Fruit fly (Drosophila melanogaster) whole organism, embryonic: Measurements from ENCODE around the gene CG43052.

Experiments used
- Bdp1 ChIP-seq: fragments of 200-800 bp; sonication (Bioruptor generic); optimal IDR thresholded peaks from 3 replicates; lab custom pipeline; 2016; ENCODE audit warnings: missing biosample characterization, missing genetic modification characterization
- CG10267 ChIP-seq: fragments of 200-800 bp; sonication (Bioruptor generic); optimal IDR thresholded peaks from 2 replicates; lab custom pipeline; 2018; ENCODE audit warnings: missing biosample characterization, mild to moderate bottlenecking, missing genetic modification characterization, moderate library complexity
- CG11085 ChIP-seq: fragments of 200-800 bp; sonication (Bioruptor generic); IDR thresholded peaks from 2 replicates; pipeline ENCODE4 v1.3.6; 2022; ENCODE audit warnings: missing biosample characterization, missing genetic modification characterization
- CG12236 ChIP-seq: fragments of 200-800 bp; sonication (Bioruptor generic); optimal IDR thresholded peaks from 2 replicates; lab custom pipeline; 2016; ENCODE audit warnings: missing biosample characterization, missing genetic modification characterization
- CG13287 ChIP-seq: fragments of 200-800 bp; sonication (Bioruptor generic); IDR thresholded peaks from 2 replicates; pipeline ENCODE4 v1.3.6; 2022; ENCODE audit warnings: missing biosample characterization, missing genetic modification characterization; ENCODE audit not compliant: partially characterized antibody
- CG14860 ChIP-seq: fragments of 200-800 bp; sonication (Bioruptor generic); IDR thresholded peaks from 3 replicates; pipeline ENCODE4 v1.3.6; 2022; ENCODE audit warnings: missing biosample characterization, missing genetic modification characterization; ENCODE audit not compliant: partially characterized antibody
- CG15073 ChIP-seq: fragments of 200-800 bp; sonication (Bioruptor generic); optimal IDR thresholded peaks from 2 replicates; lab custom pipeline; 2016; ENCODE audit warnings: missing biosample characterization, missing genetic modification characterization
- CG18011 ChIP-seq: fragments of 200-800 bp; sonication (Bioruptor generic); optimal IDR thresholded peaks from 2 replicates; lab custom pipeline; 2017; ENCODE audit warnings: missing biosample characterization, missing genetic modification characterization, mild to moderate bottlenecking, moderate library complexity, missing genotype
- CG30020 ChIP-seq: fragments of 200-800 bp; optimal IDR thresholded peaks from 2 replicates; lab custom pipeline; 2019; ENCODE audit warnings: missing biosample characterization, mild to moderate bottlenecking, missing genetic modification characterization, moderate library complexity
- CG31441 ChIP-seq: fragments of 200-800 bp; sonication (Bioruptor generic); IDR thresholded peaks from 2 replicates; pipeline ENCODE4 v1.3.6; 2022; ENCODE audit warnings: missing biosample characterization, missing genetic modification characterization
- CG33557 ChIP-seq: fragments of 200-800 bp; sonication (Bioruptor generic); optimal IDR thresholded peaks from 2 replicates; lab custom pipeline; 2019; ENCODE audit warnings: missing biosample characterization, mild to moderate bottlenecking, missing genetic modification characterization, moderate library complexity
- CG6654 ChIP-seq: fragments of 200-800 bp; sonication (Bioruptor generic); optimal IDR thresholded peaks from 2 replicates; lab custom pipeline; 2017; ENCODE audit warnings: missing biosample characterization, mild to moderate bottlenecking, missing genetic modification characterization
- CG7372 ChIP-seq: fragments of 200-800 bp; sonication (Bioruptor generic); IDR thresholded peaks from 2 replicates; pipeline ENCODE4 v1.3.6; 2022; ENCODE audit warnings: missing biosample characterization, missing genetic modification characterization
- CG8281 ChIP-seq: fragments of 200-800 bp; sonication (Bioruptor generic); optimal IDR thresholded peaks from 2 replicates; lab custom pipeline; 2018; ENCODE audit warnings: missing biosample characterization, mild to moderate bottlenecking, missing genetic modification characterization, moderate library complexity
- Dek ChIP-seq: fragments of 200-800 bp; sonication (Bioruptor generic); optimal IDR thresholded peaks from 3 replicates; lab custom pipeline; 2019; ENCODE audit warnings: missing biosample characterization, mild to moderate bottlenecking, missing genetic modification characterization, moderate library complexity
- Dip2 ChIP-seq: fragments of 200-800 bp; sonication (Bioruptor generic); IDR thresholded peaks from 2 replicates; pipeline ENCODE4 v1.3.6; 2022; ENCODE audit warnings: missing biosample characterization, missing genetic modification characterization
- Eip74EF ChIP-seq, 2 experiments: fragments of 200-800 bp in 1 of 2; fragments of >200 bp in 1 of 2; sonication (Bioruptor generic) in 1 of 2; optimal IDR thresholded peaks; 2 replicates each; lab custom pipeline; 2017 to 2019; ENCODE audit warnings: missing biosample characterization in 2 of 2, missing genetic modification characterization in 2 of 2, mild to moderate bottlenecking in 1 of 2, moderate library complexity in 1 of 2
- HLH3B ChIP-seq: fragments of 200-800 bp; sonication (Bioruptor generic); IDR thresholded peaks from 2 replicates; pipeline ENCODE4 v1.3.6; 2022; ENCODE audit warnings: missing biosample characterization, missing genetic modification characterization
- HLH4C ChIP-seq: fragments of 200-800 bp; sonication (Bioruptor generic); IDR thresholded peaks from 3 replicates; pipeline ENCODE4 v1.3.6; 2022; ENCODE audit warnings: missing biosample characterization, missing genetic modification characterization; ENCODE audit not compliant: partially characterized antibody
- Hand ChIP-seq: fragments of 200-800 bp; sonication (Bioruptor generic); optimal IDR thresholded peaks from 2 replicates; lab custom pipeline; 2017; ENCODE audit warnings: mild to moderate bottlenecking, missing biosample characterization, missing genetic modification reagents, missing genetic modification characterization
- Hey ChIP-seq: fragments of 200-800 bp; sonication (Bioruptor generic); optimal IDR thresholded peaks from 3 replicates; lab custom pipeline; 2018; ENCODE audit warnings: missing biosample characterization, mild to moderate bottlenecking, missing genetic modification characterization
- Hr3 ChIP-seq: fragments of 200-800 bp; sonication (Bioruptor generic); optimal IDR thresholded peaks from 3 replicates; lab custom pipeline; 2016; ENCODE audit warnings: missing biosample characterization, missing genetic modification characterization
- MTF-1 ChIP-seq: fragments of 200-800 bp; sonication (Bioruptor generic); optimal IDR thresholded peaks from 2 replicates; lab custom pipeline; 2018; ENCODE audit warnings: missing biosample characterization, mild to moderate bottlenecking, missing genetic modification characterization, borderline replicate concordance
- Mes4 ChIP-seq: fragments of 200-800 bp; sonication (Bioruptor generic); optimal IDR thresholded peaks from 2 replicates; lab custom pipeline; 2016; ENCODE audit warnings: missing biosample characterization, missing genetic modification characterization
- NC2α ChIP-seq: fragments of 200-800 bp; sonication (Bioruptor generic); optimal IDR thresholded peaks from 2 replicates; lab custom pipeline; 2016; ENCODE audit warnings: missing biosample characterization, missing genetic modification characterization
- Rx ChIP-seq: fragments of 200-800 bp; sonication (Bioruptor generic); IDR thresholded peaks from 2 replicates; pipeline ENCODE4 v1.3.6; 2022; ENCODE audit warnings: missing biosample characterization, missing genetic modification characterization
- Sin3A ChIP-seq: fragments of >200 bp; optimal IDR thresholded peaks from 2 replicates; lab custom pipeline; 2018
- Ssrp ChIP-seq: fragments of 200-800 bp; sonication (Bioruptor generic); optimal IDR thresholded peaks from 2 replicates; lab custom pipeline; 2018; ENCODE audit warnings: missing biosample characterization, mild to moderate bottlenecking, missing genetic modification characterization, moderate library complexity
- Stat92E ChIP-seq, 3 experiments: fragments of >200 bp in 2 of 3; fragments of 200-800 bp in 1 of 3; sonication (Bioruptor generic) in 1 of 3; optimal IDR thresholded peaks; 2 replicates each; lab custom pipeline; 2017 to 2019; ENCODE audit warnings: missing biosample characterization in 3 of 3, missing genetic modification characterization in 3 of 3, mild to moderate bottlenecking in 1 of 3, moderate library complexity in 1 of 3
- Vsx1 ChIP-seq: fragments of 200-800 bp; sonication (Bioruptor generic); optimal IDR thresholded peaks from 2 replicates; lab custom pipeline; 2017; ENCODE audit warnings: missing biosample characterization, mild to moderate bottlenecking, missing genetic modification characterization, missing genetic modification reagents
- abd-A ChIP-seq: fragments of 200-800 bp; sonication (Bioruptor generic); optimal IDR thresholded peaks from 3 replicates; lab custom pipeline; 2019; ENCODE audit warnings: missing biosample characterization, mild to moderate bottlenecking, missing genetic modification characterization, moderate library complexity
- al ChIP-seq: fragments of 200-800 bp; sonication (Bioruptor generic); IDR thresholded peaks from 2 replicates; pipeline ENCODE4 v1.3.6; 2022; ENCODE audit warnings: missing biosample characterization, missing genetic modification characterization
- amos ChIP-seq: fragments of 200-800 bp; sonication (Bioruptor generic); IDR thresholded peaks from 2 replicates; pipeline ENCODE4 v1.3.6; 2022; ENCODE audit warnings: missing biosample characterization, missing genetic modification characterization; ENCODE audit not compliant: partially characterized antibody
- ap ChIP-seq: fragments of 200-800 bp; sonication (Bioruptor generic); IDR thresholded peaks from 2 replicates; pipeline ENCODE4 v1.3.6; 2022; ENCODE audit warnings: missing biosample characterization, missing genetic modification characterization
- az2 ChIP-seq: fragments of 200-800 bp; sonication (Bioruptor generic); optimal IDR thresholded peaks from 3 replicates; lab custom pipeline; 2016; ENCODE audit warnings: missing biosample characterization, missing genetic modification characterization
- fd3F ChIP-seq: fragments of 200-800 bp; sonication (Bioruptor generic); optimal IDR thresholded peaks from 2 replicates; lab custom pipeline; 2018; ENCODE audit warnings: missing biosample characterization, mild to moderate bottlenecking, missing genetic modification characterization, moderate library complexity
- fd96Cb ChIP-seq: fragments of 200-800 bp; sonication (Bioruptor generic); optimal IDR thresholded peaks from 2 replicates; lab custom pipeline; 2018; ENCODE audit warnings: missing biosample characterization, mild to moderate bottlenecking, missing genetic modification characterization, moderate library complexity
- gcm ChIP-seq: fragments of 200-800 bp; sonication (Bioruptor generic); optimal IDR thresholded peaks from 2 replicates; lab custom pipeline; 2019; ENCODE audit warnings: missing biosample characterization, mild to moderate bottlenecking, missing genetic modification characterization, moderate library complexity
- mld ChIP-seq: fragments of 200-800 bp; sonication (Bioruptor generic); IDR thresholded peaks from 3 replicates; pipeline ENCODE4 v1.3.6; 2022; ENCODE audit warnings: missing biosample characterization, missing genetic modification characterization; ENCODE audit not compliant: partially characterized antibody
- pros ChIP-seq: fragments of 200-800 bp; sonication (Bioruptor generic); optimal IDR thresholded peaks from 3 replicates; lab custom pipeline; 2019; ENCODE audit warnings: missing biosample characterization, mild to moderate bottlenecking, missing genetic modification characterization, moderate library complexity
- pum ChIP-seq: fragments of 200-800 bp; sonication (Bioruptor generic); optimal IDR thresholded peaks from 2 replicates; lab custom pipeline; 2016; ENCODE audit warnings: missing biosample characterization, missing genetic modification characterization
- rib ChIP-seq: fragments of 200-800 bp; sonication (Bioruptor generic); IDR thresholded peaks from 2 replicates; pipeline ENCODE4 v1.3.6; 2022; ENCODE audit warnings: missing biosample characterization, missing genetic modification characterization
- sens ChIP-seq: fragments of 200-800 bp; sonication (Bioruptor generic); peaks from one replicate; lab custom pipeline; 2016; ENCODE audit warnings: missing biosample characterization, missing genetic modification characterization
- slbo ChIP-seq: fragments of 200-800 bp; sonication (Bioruptor generic); IDR thresholded peaks from 2 replicates; pipeline ENCODE4 v1.3.6; 2022; ENCODE audit warnings: missing biosample characterization, missing genetic modification characterization
- tin ChIP-seq: fragments of 200-800 bp; sonication (Bioruptor generic); optimal IDR thresholded peaks from 3 replicates; lab custom pipeline; 2016; ENCODE audit warnings: missing biosample characterization, missing genetic modification characterization
- tio ChIP-seq: fragments of 200-800 bp; sonication (Bioruptor generic); optimal IDR thresholded peaks from 2 replicates; lab custom pipeline; 2017; ENCODE audit warnings: missing biosample characterization, missing genetic modification characterization, inconsistent platforms
- tll ChIP-seq, 2 experiments: fragments of 200-800 bp in 1 of 2; fragments of >200 bp in 1 of 2; sonication (Bioruptor generic) in 1 of 2; optimal IDR thresholded peaks; 2 replicates each; lab custom pipeline; 2017 to 2019; ENCODE audit warnings: missing biosample characterization in 2 of 2, missing genetic modification characterization in 2 of 2, mild to moderate bottlenecking in 1 of 2, moderate library complexity in 1 of 2
- vvl ChIP-seq: fragments of 200-800 bp; sonication (Bioruptor generic); IDR thresholded peaks from 2 replicates; pipeline ENCODE4 v1.3.6; 2022; ENCODE audit warnings: missing biosample characterization, missing genetic modification characterization
- wdn ChIP-seq: fragments of 200-800 bp; sonication (Bioruptor generic); IDR thresholded peaks from 2 replicates; pipeline ENCODE4 v1.3.6; 2022; ENCODE audit warnings: missing biosample characterization, missing genetic modification characterization
- zen ChIP-seq: fragments of 200-800 bp; sonication (Bioruptor generic); optimal IDR thresholded peaks from 3 replicates; lab custom pipeline; 2018; ENCODE audit warnings: missing biosample characterization, mild to moderate bottlenecking, missing genetic modification characterization, moderate library complexity
- zfh1 ChIP-seq: fragments of 200-800 bp; sonication (Bioruptor generic); IDR thresholded peaks from 3 replicates; pipeline ENCODE4 v1.3.6; 2022; ENCODE audit warnings: missing biosample characterization, missing genetic modification characterization

CG43052 gene

dm6 chr2L:14308232-14308631 lies 43.6 kb upstream of the CG43052 start (continued):
- no peak for TF ChIP-seq Vsx1 (GFP tag; lab: Kevin White, UChicago)
- no peak for TF ChIP-seq HLH4C
- TF ChIP-seq Hand (GFP tag; lab: Kevin White, UChicago): no peak
- TF ChIP-seq Hr3 (GFP tag; lab: Kevin White, UChicago): no peak
- no peak for TF ChIP-seq tll (GFP tag; optimal IDR thresholded peaks at IDR 0.05; lab: Kevin White, UChicago)
- no peak for TF ChIP-seq abd-A (tag; lab: Kevin White, UChicago)
- TF ChIP-seq Eip74EF (GFP tag; optimal IDR thresholded peaks at IDR 0.05; lab: Kevin White, UChicago): no peak
- TF ChIP-seq CG13287 (GFP tag; lab: Robert Waterston, UW): no peak
- no peak for TF ChIP-seq fd3F (GFP tag; lab: Kevin White, UChicago)
- TF ChIP-seq Hey (tag; lab: Kevin White, UChicago): no peak
- no peak for TF ChIP-seq CG14860 (GFP tag; lab: Robert Waterston, UW)
- no peak for TF ChIP-seq pum (GFP tag; lab: Kevin White, UChicago)
- no peak for TF ChIP-seq Rx (GFP tag; lab: Robert Waterston, UW)
- no peak for TF ChIP-seq CG11085
- TF ChIP-seq NC2α: no peak
- no peak for TF ChIP-seq al (GFP tag; lab: Robert Waterston, UW)
- no peak for TF ChIP-seq Mes4 (GFP tag; lab: Kevin White, UChicago)
- TF ChIP-seq fd96Cb: no peak
- no peak for TF ChIP-seq zen (tag; lab: Kevin White, UChicago)
- TF ChIP-seq slbo (GFP tag; lab: Robert Waterston, UW): 0 out of 2 replicates have a peak, but pooled peaks have one; percentile 19
- TF ChIP-seq pros (GFP tag; lab: Kevin White, UChicago): no peak
- TF ChIP-seq mld (GFP tag; lab: Robert Waterston, UW): no peak
- 0 out of 3 replicates have a peak, but pooled peaks have one; percentile 34 for TF ChIP-seq zfh1
- no peak for TF ChIP-seq CG12236 (GFP tag; lab: Kevin White, UChicago)
- TF ChIP-seq Stat92E (GFP tag; optimal IDR thresholded peaks at IDR 0.05; lab: Kevin White, UChicago): no peak
- TF ChIP-seq Dip2: no peak
- TF ChIP-seq ap (GFP tag; lab: Robert Waterston, UW): no peak
- TF ChIP-seq CG31441 (GFP tag; lab: Robert Waterston, UW): no peak
- TF ChIP-seq CG18011 (GFP tag; lab: Kevin White, UChicago): peak; percentile 22
- no peak for TF ChIP-seq Bdp1 (GFP tag; lab: Kevin White, UChicago)
- no peak for TF ChIP-seq CG10267 (tag; lab: Kevin White, UChicago)
- no peak for TF ChIP-seq amos
- TF ChIP-seq Sin3A (lab: Kevin White, UChicago): no peak
- TF ChIP-seq Ssrp (tag; lab: Kevin White, UChicago): no peak
- peak; percentile 60 for TF ChIP-seq sens
- no peak for TF ChIP-seq CG6654 (GFP tag; lab: Kevin White, UChicago)
- TF ChIP-seq HLH3B (GFP tag; lab: Robert Waterston, UW): no peak
- TF ChIP-seq gcm: no peak
- no peak for TF ChIP-seq tin (GFP tag; lab: Kevin White, UChicago)
- no peak for TF ChIP-seq CG7372 (GFP tag; lab: Robert Waterston, UW)
- TF ChIP-seq rib (GFP tag; lab: Robert Waterston, UW): no peak
- no peak for TF ChIP-seq Dek (tag; lab: Kevin White, UChicago)
- no peak for TF ChIP-seq CG8281
- TF ChIP-seq az2 (GFP tag; lab: Kevin White, UChicago): no peak
- no peak for TF ChIP-seq CG15073 (GFP tag; lab: Kevin White, UChicago)
- no peak for TF ChIP-seq wdn (GFP tag; lab: Robert Waterston, UW)
- TF ChIP-seq tio: no peak
- peak; percentile 22 for TF ChIP-seq CG33557 (GFP tag; lab: Kevin White, UChicago)
- TF ChIP-seq MTF-1 (GFP tag; lab: Kevin White, UChicago): peak; percentile 1
- no peak for TF ChIP-seq CG30020
- no peak for TF ChIP-seq vvl (GFP tag; lab: Robert Waterston, UW)
